Fruit fly (Drosophila melanogaster): ENCODE measurements around the gene CG3117.

Gene CG3117

dm6 chr2L:2882968-2883702, 36.1 kb upstream of the CG3117 start:
- TF ChIP-seq insv (optimal IDR thresholded peaks at IDR 0.05) (no peak), Sin3A (optimal IDR thresholded peaks at IDR 0.05) (no peak), psq (optimal IDR thresholded peaks at IDR 0.05) (no peak), Myc (optimal IDR thresholded peaks at IDR 0.05) (no peak), h (optimal IDR thresholded peaks at IDR 0.05) (no peak), ttk (optimal IDR thresholded peaks at IDR 0.05) (no peak)

dm6 chr2L:2878859-2879258, 31.8 kb upstream of the CG3117 start, which contains the start of gene RabGGTb:
TSS of gene RabGGTb (plus strand) at chr2L:2879112.
- TF ChIP-seq insv (optimal IDR thresholded peaks at IDR 0.05) = no peak
- TF ChIP-seq Myc (optimal IDR thresholded peaks at IDR 0.05) = no peak
- no peak for TF ChIP-seq psq (optimal IDR thresholded peaks at IDR 0.05)

DNA sequence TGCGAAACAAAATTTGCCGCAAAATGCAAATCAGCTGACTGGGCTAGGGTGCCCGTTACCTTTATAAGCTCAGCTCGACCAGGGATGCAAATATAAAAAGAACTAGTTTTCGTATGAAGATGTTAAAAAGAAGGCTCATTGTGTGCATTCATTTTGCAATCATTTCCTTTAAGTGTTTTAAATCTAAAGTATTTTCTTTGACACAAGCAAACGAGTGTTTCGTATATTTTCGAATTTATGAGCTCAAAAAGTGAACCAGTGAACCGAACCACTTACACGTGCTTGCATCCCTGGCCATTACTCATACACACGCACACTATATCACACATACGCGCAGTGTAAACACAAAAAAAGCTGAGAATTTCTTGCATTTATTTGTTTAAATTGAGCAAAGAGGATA, 31.2 kb upstream of the CG3117 start, which contains the start of the genes Prx6a and Sbat:
Gene Prx6a (minus strand): TSS at position 45 of the 400 bp plus-strand sequence.
Gene Sbat (plus strand): TSS at position 157 of the 400 bp plus-strand sequence.
- TF ChIP-seq h (optimal IDR thresholded peaks at IDR 0.05) (no peak), psq (optimal IDR thresholded peaks at IDR 0.05) (no peak), insv (optimal IDR thresholded peaks at IDR 0.05) (no peak), Myc (optimal IDR thresholded peaks at IDR 0.05) (no peak), Sin3A (optimal IDR thresholded peaks at IDR 0.05) (no peak), ttk (optimal IDR thresholded peaks at IDR 0.05) (no peak)

DNA sequence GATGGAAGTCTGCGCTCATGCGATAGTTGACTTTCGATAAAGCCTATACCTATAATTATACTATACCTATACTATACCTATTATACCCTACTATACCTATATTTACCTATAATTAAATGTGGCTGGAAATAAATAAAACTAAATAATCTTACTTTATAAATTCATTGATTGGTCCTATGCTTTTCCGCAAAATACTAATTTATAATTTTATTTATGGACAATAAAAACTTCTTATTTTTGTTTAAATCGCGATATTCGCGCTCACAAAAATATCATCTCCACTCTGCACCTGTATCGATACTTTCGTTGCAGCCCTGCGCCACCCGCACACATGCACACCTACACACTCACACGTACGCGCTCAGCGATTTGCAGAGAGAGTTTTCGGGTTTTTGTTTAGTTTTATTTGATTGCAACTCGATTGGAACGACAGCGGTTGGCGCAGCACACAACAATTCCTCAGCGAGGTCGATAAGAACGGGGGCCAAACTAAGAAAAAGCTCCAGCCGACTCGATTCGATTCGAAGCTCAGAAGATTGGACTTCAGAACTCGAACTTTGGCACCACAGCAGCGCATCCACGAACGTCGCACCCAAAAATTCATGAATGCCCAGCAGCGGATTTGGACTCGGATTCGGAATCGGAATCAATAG, 27.7 kb upstream of the CG3117 start, which contains the start of gene CG8814:
Gene CG8814 (plus strand): TSS at position 349 of the 653 bp plus-strand sequence.
- TF ChIP-seq psq (optimal IDR thresholded peaks at IDR 0.05) (no peak), Myc (optimal IDR thresholded peaks at IDR 0.05) (no peak), insv (optimal IDR thresholded peaks at IDR 0.05) (no peak), ttk (optimal IDR thresholded peaks at IDR 0.05) (no peak), h (optimal IDR thresholded peaks at IDR 0.05) (no peak), Sin3A (optimal IDR thresholded peaks at IDR 0.05) (no peak)

dm6 chr2L:2874185-2874541, 27.2 kb upstream of the CG3117 start, which contains the start of gene Ifrd1:
TSS of gene Ifrd1 (minus strand) at chr2L:2874489.
- TF ChIP-seq Myc (optimal IDR thresholded peaks at IDR 0.05) (no peak), h (optimal IDR thresholded peaks at IDR 0.05) (no peak), psq (optimal IDR thresholded peaks at IDR 0.05) (no peak), Sin3A (optimal IDR thresholded peaks at IDR 0.05) (no peak), insv (optimal IDR thresholded peaks at IDR 0.05) (no peak), ttk (optimal IDR thresholded peaks at IDR 0.05) (no peak)

DNA sequence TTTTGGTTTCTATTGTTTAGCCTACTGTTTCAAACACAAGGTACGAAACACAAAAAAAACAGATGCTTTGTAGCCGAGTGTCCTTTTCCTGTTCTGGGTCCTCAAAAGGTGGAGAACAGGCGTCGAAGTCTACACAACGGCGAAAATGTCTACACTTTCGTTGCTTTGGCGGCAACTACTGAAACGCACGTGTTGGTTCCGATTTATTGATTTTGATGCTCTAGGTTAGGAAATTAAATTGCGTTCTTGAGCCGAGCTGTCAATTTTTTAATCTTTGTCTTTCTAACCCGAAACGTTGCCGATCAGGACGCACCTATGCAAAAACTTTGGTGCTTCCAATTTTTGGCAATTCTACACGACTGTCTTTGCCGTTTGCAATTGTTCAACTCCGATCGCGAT, 26.7 kb upstream of the CG3117 start:
- TF ChIP-seq h (optimal IDR thresholded peaks at IDR 0.05) (no peak), Myc (optimal IDR thresholded peaks at IDR 0.05) (no peak), psq (optimal IDR thresholded peaks at IDR 0.05) (no peak), Sin3A (optimal IDR thresholded peaks at IDR 0.05) (no peak), ttk (optimal IDR thresholded peaks at IDR 0.05) (no peak), insv (optimal IDR thresholded peaks at IDR 0.05) (no peak)

DNA sequence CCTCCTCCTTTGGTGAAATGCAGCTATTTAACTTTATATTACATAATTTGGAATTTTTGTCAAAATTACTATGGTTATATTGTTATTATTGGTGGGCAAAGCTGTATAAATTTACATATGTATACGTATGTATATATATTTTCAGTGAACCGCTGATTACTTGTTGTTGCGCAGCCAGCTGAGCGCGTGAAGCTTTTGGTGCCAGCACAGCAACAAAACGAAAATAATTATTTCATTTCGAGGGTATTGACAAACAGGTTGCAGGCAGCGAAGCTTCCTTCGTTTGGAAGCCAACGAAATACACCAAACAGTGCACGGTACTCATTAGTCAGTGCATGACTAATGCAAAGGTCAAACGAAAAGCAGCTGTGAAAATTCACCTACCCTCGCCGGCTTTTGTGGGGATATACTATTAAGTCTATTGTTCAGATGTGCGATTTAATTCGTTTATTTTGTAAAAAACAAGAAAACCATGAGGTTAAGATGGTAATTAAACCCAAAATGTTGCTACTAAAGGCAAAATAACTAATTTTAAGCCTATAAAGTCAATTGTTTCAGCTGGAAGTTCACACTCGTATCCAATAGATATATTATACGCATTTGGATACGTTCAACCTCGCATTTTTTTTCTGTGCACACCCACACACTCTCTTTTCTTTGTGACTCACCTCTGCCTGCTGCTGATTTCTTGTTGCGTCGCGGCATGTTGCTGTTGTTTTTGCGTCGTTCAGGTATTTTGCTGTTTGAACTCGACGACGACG, 26.1 kb upstream of the CG3117 start:
- no peak for TF ChIP-seq Sin3A (optimal IDR thresholded peaks at IDR 0.05)

- no peak for TF ChIP-seq ttk (optimal IDR thresholded peaks at IDR 0.05)
- TF ChIP-seq insv (optimal IDR thresholded peaks at IDR 0.05) = no peak
- TF ChIP-seq h (optimal IDR thresholded peaks at IDR 0.05) = no peak
- no peak for TF ChIP-seq Myc (optimal IDR thresholded peaks at IDR 0.05)
- no peak for TF ChIP-seq psq (optimal IDR thresholded peaks at IDR 0.05)
- TF ChIP-seq Sin3A (optimal IDR thresholded peaks at IDR 0.05) = no peak
Measured at dm6 chr2L:2872309-2872932, 25.4 kb upstream of the CG3117 start.

- TF ChIP-seq Sin3A (optimal IDR thresholded peaks at IDR 0.05) (no peak), ttk (optimal IDR thresholded peaks at IDR 0.05) (no peak), insv (optimal IDR thresholded peaks at IDR 0.05) (no peak), Myc (optimal IDR thresholded peaks at IDR 0.05) (no peak), psq (optimal IDR thresholded peaks at IDR 0.05) (no peak), h (optimal IDR thresholded peaks at IDR 0.05) (no peak)
Measured at dm6 chr2L:2869008-2869702, 22.1 kb upstream of the CG3117 start, which contains the start of gene CG8813. TSS of gene CG8813 (plus strand) at chr2L:2869652.

- TF ChIP-seq Sin3A (optimal IDR thresholded peaks at IDR 0.05) (no peak), psq (optimal IDR thresholded peaks at IDR 0.05) (no peak), insv (optimal IDR thresholded peaks at IDR 0.05) (no peak), ttk (optimal IDR thresholded peaks at IDR 0.05) (no peak), h (optimal IDR thresholded peaks at IDR 0.05) (no peak), Myc (optimal IDR thresholded peaks at IDR 0.05) (no peak)
Measured at dm6 chr2L:2865560-2866309, 18.7 kb upstream of the CG3117 start.

DNA sequence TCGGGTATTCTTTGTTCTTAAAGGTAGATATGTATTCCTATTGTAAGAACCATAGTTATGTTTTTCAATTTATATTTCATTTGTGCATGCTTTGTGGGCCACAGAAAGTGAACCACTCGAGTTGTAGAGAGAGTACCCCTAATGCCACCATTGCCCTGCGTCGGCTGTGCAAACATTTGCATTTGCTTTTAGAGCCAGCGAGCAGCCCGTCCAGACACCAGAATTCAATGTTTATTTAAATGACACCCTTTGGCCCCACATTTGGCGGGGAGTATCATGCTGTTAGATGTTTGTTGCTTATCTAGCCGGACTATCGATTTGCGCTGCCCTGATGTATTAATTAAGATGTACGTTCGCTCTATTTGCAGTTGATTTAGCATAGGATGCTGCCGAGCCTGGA, 17.6 kb upstream of the CG3117 start:
- TF ChIP-seq ttk (optimal IDR thresholded peaks at IDR 0.05) (no peak), h (optimal IDR thresholded peaks at IDR 0.05) (no peak), Sin3A (optimal IDR thresholded peaks at IDR 0.05) (no peak), insv (optimal IDR thresholded peaks at IDR 0.05) (no peak), psq (optimal IDR thresholded peaks at IDR 0.05) (no peak), Myc (optimal IDR thresholded peaks at IDR 0.05) (no peak)
